Fruit fly (Drosophila melanogaster) whole organism, prepupa: Measurements from ENCODE around the gene Pus1.
A peak's percentile ranks its signal among the peaks of the same experiment; 100 is the strongest.

ENCODE experiments used
- CG6163 ChIP-seq: fragments of 200-800 bp; sonication (Bioruptor generic); IDR thresholded peaks from 3 replicates; pipeline ENCODE4 v1.3.6; 2022; ENCODE audit warnings: missing biosample characterization, missing genetic modification characterization
- CG8119 ChIP-seq: fragments of 200-800 bp; sonication (Bioruptor generic); IDR thresholded peaks from 3 replicates; pipeline ENCODE4 v1.3.6; 2022; ENCODE audit warnings: missing biosample characterization, missing genetic modification characterization
- Sox102F ChIP-seq: fragments of 200-800 bp; sonication (Bioruptor generic); optimal IDR thresholded peaks from 2 replicates; lab custom pipeline; 2016; ENCODE audit warnings: missing biosample characterization, mild to moderate bottlenecking, missing genetic modification characterization
- eg ChIP-seq: fragments of 200-800 bp; sonication (Bioruptor generic); IDR thresholded peaks from 3 replicates; pipeline ENCODE4 v1.3.6; 2022; ENCODE audit warnings: missing biosample characterization, missing genetic modification characterization
- fd59A ChIP-seq: fragments of 200-800 bp; sonication (Bioruptor generic); optimal IDR thresholded peaks from 2 replicates; lab custom pipeline; 2017; ENCODE audit warnings: missing biosample characterization, mild to moderate bottlenecking, missing genetic modification characterization, missing genetic modification reagents

DNA sequence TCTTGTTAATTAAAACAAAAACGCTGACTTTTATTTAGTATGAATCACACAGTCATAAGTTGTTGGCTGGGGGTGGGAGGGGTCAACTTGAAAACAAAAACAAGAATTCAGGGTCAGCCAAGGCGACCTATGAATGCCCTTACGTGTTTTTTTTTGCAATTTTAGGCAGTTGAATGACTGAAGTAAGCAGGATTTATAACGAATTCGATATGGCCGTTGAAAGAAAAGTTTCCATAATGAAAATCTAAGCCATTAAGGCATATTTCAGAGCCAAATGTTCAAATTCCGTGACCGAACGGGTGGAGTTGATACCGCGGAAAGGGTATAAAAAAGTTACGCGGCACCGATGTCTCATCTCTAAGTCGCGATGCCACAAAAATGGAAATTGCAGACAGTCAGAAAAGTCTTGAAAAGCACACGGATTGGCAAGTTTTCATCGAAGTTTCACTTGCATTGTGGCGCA is 41.5 kb upstream of the Pus1 start:
- no peak for TF ChIP-seq Sox102F (GFP tag; lab: Kevin White, UChicago)
- TF ChIP-seq CG6163 (GFP tag; lab: Robert Waterston, UW), result peak; percentile 74; the same call in 2 of the 3 replicates
- no peak; the same call in 1 of the 3 replicates for TF ChIP-seq eg
- TF ChIP-seq CG8119 (GFP tag; lab: Robert Waterston, UW), result peak; percentile 79
- TF ChIP-seq fd59A, result peak; percentile 39
